Worm (Caenorhabditis elegans) whole organism, L1 larva: ENCODE data around the gene ugtp-1.

Experiments used
- C04F5.9 ChIP-seq: sonication (generic microtip); optimal IDR thresholded peaks from 2 replicates; lab custom pipeline; 2016; ENCODE audit warnings: missing genetic modification characterization, missing compliant biosample characterization
- C16A3.4 ChIP-seq: fragments of 150-350 bp; optimal IDR thresholded peaks from 2 replicates; lab custom pipeline; 2014; ENCODE audit warnings: missing biosample characterization, missing genetic modification characterization
- aly-2 ChIP-seq: fragments of 150-350 bp; optimal IDR thresholded peaks from 2 replicates; lab custom pipeline; 2014; ENCODE audit warnings: missing biosample characterization, missing genetic modification characterization
- ama-1 ChIP-seq: fragments of 150-350 bp; optimal IDR thresholded peaks from 2 replicates; lab custom pipeline; 2014
- blmp-1 ChIP-seq: fragments of 150-350 bp; optimal IDR thresholded peaks from 2 replicates; lab custom pipeline; 2014; ENCODE audit warnings: missing biosample characterization, missing genetic modification characterization
- ceh-63 ChIP-seq: fragments of 200-800 bp; sonication (Bioruptor generic); optimal IDR thresholded peaks from 2 replicates; lab custom pipeline; 2018; ENCODE audit warnings: mild to moderate bottlenecking, missing genetic modification characterization, missing compliant biosample characterization
- ceh-82 ChIP-seq, 3 experiments: fragments of 150-350 bp in 1 of 3; sonication (generic microtip) in 2 of 3; optimal IDR thresholded peaks; 2 replicates each; lab custom pipeline; 2014 to 2017; ENCODE audit warnings: missing biosample characterization in 3 of 3, missing genetic modification characterization in 3 of 3
- ceh-90 ChIP-seq: sonication (generic microtip); optimal IDR thresholded peaks from 2 replicates; lab custom pipeline; 2016; ENCODE audit warnings: missing genetic modification characterization, missing compliant biosample characterization
- ces-1 ChIP-seq: fragments of 150-350 bp; optimal IDR thresholded peaks from 2 replicates; lab custom pipeline; 2014; ENCODE audit warnings: missing biosample characterization, missing genetic modification reagents, missing genetic modification characterization
- dpl-1 ChIP-seq, 3 experiments: fragments of 150-350 bp in 2 of 3; sonication (generic microtip) in 1 of 3; optimal IDR thresholded peaks; 2 replicates each; lab custom pipeline; 2014 to 2017; ENCODE audit warnings: missing biosample characterization in 3 of 3, missing genetic modification characterization in 3 of 3, missing genetic modification reagents in 3 of 3
- efl-1 ChIP-seq, 4 experiments: fragments of 150-350 bp; optimal IDR thresholded peaks in 3 of 4; peaks in 1 of 4; 1 replicate in 1 of 4; 2 replicates in 3 of 4; lab custom pipeline; 2014; ENCODE audit warnings: missing biosample characterization in 2 of 4, missing genetic modification characterization in 2 of 4, missing genetic modification reagents in 2 of 4
- fkh-10 ChIP-seq: sonication (generic microtip); optimal IDR thresholded peaks from 2 replicates; lab custom pipeline; 2017; ENCODE audit warnings: missing biosample characterization, missing genetic modification reagents, missing genetic modification characterization
- fkh-4 ChIP-seq: sonication (generic microtip); optimal IDR thresholded peaks from 2 replicates; lab custom pipeline; 2016; ENCODE audit warnings: missing compliant biosample characterization, missing genetic modification characterization, borderline replicate concordance
- fkh-8 ChIP-seq: sonication (generic microtip); optimal IDR thresholded peaks from 2 replicates; lab custom pipeline; 2016; ENCODE audit warnings: mild to moderate bottlenecking, missing genetic modification characterization, missing compliant biosample characterization
- fos-1 ChIP-seq: fragments of 150-350 bp; optimal IDR thresholded peaks from 2 replicates; lab custom pipeline; 2014; ENCODE audit warnings: missing biosample characterization, missing genetic modification characterization
- grh-1 ChIP-seq: fragments of 200-800 bp; sonication (Bioruptor generic); IDR thresholded peaks from 2 replicates; pipeline ENCODE4 v1.3.6; 2022; ENCODE audit warnings: missing genetic modification reagents, missing genetic modification characterization, missing compliant biosample characterization
- hlh-17 ChIP-seq: fragments of 200-800 bp; sonication (Bioruptor generic); optimal IDR thresholded peaks from 2 replicates; lab custom pipeline; 2018; ENCODE audit warnings: missing genetic modification characterization, mild to moderate bottlenecking, missing compliant biosample characterization, moderate library complexity, borderline replicate concordance
- hpl-2 ChIP-seq: fragments of 150-350 bp; optimal IDR thresholded peaks from 2 replicates; lab custom pipeline; 2014; ENCODE audit warnings: missing biosample characterization, missing genetic modification reagents, missing genetic modification characterization
- irx-1 ChIP-seq: sonication (generic microtip); optimal IDR thresholded peaks from 2 replicates; lab custom pipeline; 2016; ENCODE audit warnings: missing genetic modification characterization, missing compliant biosample characterization
- jun-1 ChIP-seq: fragments of 150-350 bp; optimal IDR thresholded peaks from 2 replicates; lab custom pipeline; 2014; ENCODE audit warnings: missing biosample characterization, missing genetic modification reagents, missing genetic modification characterization
- lin-14 ChIP-seq: fragments of 200-800 bp; sonication (Bioruptor generic); optimal IDR thresholded peaks from 2 replicates; lab custom pipeline; 2018; ENCODE audit warnings: mild to moderate bottlenecking, missing genetic modification characterization, moderate library complexity, missing compliant biosample characterization
- lin-35 ChIP-seq, 2 experiments: fragments of 150-350 bp; optimal IDR thresholded peaks; 2 replicates each; lab custom pipeline; 2014; ENCODE audit warnings: missing biosample characterization in 2 of 2, missing genetic modification characterization in 2 of 2, missing genetic modification reagents in 2 of 2
- lir-3 ChIP-seq: sonication (generic microtip); optimal IDR thresholded peaks from 2 replicates; lab custom pipeline; 2016; ENCODE audit warnings: mild to moderate bottlenecking, missing genetic modification characterization, moderate library complexity, missing compliant biosample characterization; ENCODE audit not compliant: poor library complexity
- lsy-2 ChIP-seq, 2 experiments: fragments of 150-350 bp; optimal IDR thresholded peaks; 2 replicates each; lab custom pipeline; 2014; ENCODE audit warnings: missing biosample characterization in 2 of 2, missing genetic modification characterization in 2 of 2
- mdl-1 ChIP-seq, 2 experiments: fragments of 150-350 bp; optimal IDR thresholded peaks; 2 replicates each; lab custom pipeline; 2014 to 2017; ENCODE audit warnings: missing biosample characterization in 2 of 2, missing genetic modification characterization in 2 of 2, inconsistent platforms in 1 of 2
- mep-1 ChIP-seq: fragments of 150-350 bp; optimal IDR thresholded peaks from 2 replicates; lab custom pipeline; 2014; ENCODE audit warnings: missing biosample characterization, missing genetic modification characterization
- nhr-11 ChIP-seq: fragments of 150-350 bp; optimal IDR thresholded peaks from 2 replicates; lab custom pipeline; 2014; ENCODE audit warnings: missing biosample characterization, missing genetic modification characterization
- nhr-19 ChIP-seq: fragments of 200-800 bp; sonication (Bioruptor generic); conservative IDR thresholded peaks from 2 replicates; pipeline ENCODE4 v1.3.6; 2022; ENCODE audit warnings: missing genetic modification characterization, missing compliant biosample characterization
- nhr-28 ChIP-seq: fragments of 150-350 bp; optimal IDR thresholded peaks from 2 replicates; lab custom pipeline; 2014; ENCODE audit warnings: missing biosample characterization, missing genetic modification characterization
- nhr-47 ChIP-seq: sonication (generic microtip); optimal IDR thresholded peaks from 2 replicates; lab custom pipeline; 2016; ENCODE audit warnings: mild to moderate bottlenecking, missing genetic modification characterization, moderate library complexity, missing compliant biosample characterization
- nhr-71 ChIP-seq: sonication (generic microtip); optimal IDR thresholded peaks from 2 replicates; lab custom pipeline; 2016; ENCODE audit warnings: mild to moderate bottlenecking, missing genetic modification characterization, moderate library complexity, missing compliant biosample characterization
- nhr-76 ChIP-seq: sonication (generic microtip); optimal IDR thresholded peaks from 2 replicates; lab custom pipeline; 2017; ENCODE audit warnings: missing biosample characterization, missing genetic modification characterization
- nhr-77 ChIP-seq: fragments of 150-350 bp; optimal IDR thresholded peaks from 2 replicates; lab custom pipeline; 2014; ENCODE audit warnings: missing biosample characterization, missing genetic modification characterization
- nhr-84 ChIP-seq: sonication (generic microtip); optimal IDR thresholded peaks from 2 replicates; lab custom pipeline; 2017; ENCODE audit warnings: missing biosample characterization, missing genetic modification characterization
- nhr-85 ChIP-seq: sonication (generic microtip); peaks from one replicate; lab custom pipeline; 2016; ENCODE audit warnings: missing genetic modification characterization, inconsistent platforms, missing compliant biosample characterization
- nhr-90 ChIP-seq: sonication (generic microtip); optimal IDR thresholded peaks from 2 replicates; lab custom pipeline; 2016; ENCODE audit warnings: mild to moderate bottlenecking, missing genetic modification characterization, missing compliant biosample characterization; ENCODE audit not compliant: poor library complexity
- pax-3 ChIP-seq: fragments of 200-800 bp; sonication (Bioruptor generic); optimal IDR thresholded peaks from 2 replicates; lab custom pipeline; 2018; ENCODE audit warnings: mild to moderate bottlenecking, missing genetic modification characterization, moderate library complexity, missing compliant biosample characterization
- pqm-1 ChIP-seq: sonication (generic microtip); optimal IDR thresholded peaks from 3 replicates; lab custom pipeline; 2017; ENCODE audit warnings: missing biosample characterization, missing genetic modification characterization
- rnt-1 ChIP-seq: sonication (generic microtip); optimal IDR thresholded peaks from 2 replicates; lab custom pipeline; 2016; ENCODE audit warnings: mild to moderate bottlenecking, missing genetic modification characterization, moderate library complexity, missing compliant biosample characterization
- snu-23 ChIP-seq: sonication (generic microtip); optimal IDR thresholded peaks from 2 replicates; lab custom pipeline; 2016; ENCODE audit warnings: missing genetic modification characterization, missing compliant biosample characterization
- sox-4 ChIP-seq: sonication (generic microtip); optimal IDR thresholded peaks from 2 replicates; lab custom pipeline; 2016; ENCODE audit warnings: missing genetic modification characterization, missing compliant biosample characterization
- sptf-1 ChIP-seq: fragments of 150-350 bp; optimal IDR thresholded peaks from 2 replicates; lab custom pipeline; 2014; ENCODE audit warnings: missing biosample characterization, missing genetic modification characterization
- swsn-7 ChIP-seq: sonication (generic microtip); optimal IDR thresholded peaks from 2 replicates; lab custom pipeline; 2016; ENCODE audit warnings: missing genetic modification characterization, missing compliant biosample characterization
- tlp-1 ChIP-seq: fragments of 150-350 bp; optimal IDR thresholded peaks from 2 replicates; lab custom pipeline; 2014; ENCODE audit warnings: missing biosample characterization, missing genetic modification characterization
- unc-130 ChIP-seq: fragments of 150-350 bp; optimal IDR thresholded peaks from 2 replicates; lab custom pipeline; 2017; ENCODE audit warnings: missing biosample characterization, missing genetic modification characterization, inconsistent platforms
- zip-4 ChIP-seq: fragments of 200-800 bp; sonication (Bioruptor generic); optimal IDR thresholded peaks from 2 replicates; lab custom pipeline; 2018; ENCODE audit warnings: mild to moderate bottlenecking, missing genetic modification characterization, moderate library complexity, missing compliant biosample characterization

The ugtp-1 gene

DNA sequence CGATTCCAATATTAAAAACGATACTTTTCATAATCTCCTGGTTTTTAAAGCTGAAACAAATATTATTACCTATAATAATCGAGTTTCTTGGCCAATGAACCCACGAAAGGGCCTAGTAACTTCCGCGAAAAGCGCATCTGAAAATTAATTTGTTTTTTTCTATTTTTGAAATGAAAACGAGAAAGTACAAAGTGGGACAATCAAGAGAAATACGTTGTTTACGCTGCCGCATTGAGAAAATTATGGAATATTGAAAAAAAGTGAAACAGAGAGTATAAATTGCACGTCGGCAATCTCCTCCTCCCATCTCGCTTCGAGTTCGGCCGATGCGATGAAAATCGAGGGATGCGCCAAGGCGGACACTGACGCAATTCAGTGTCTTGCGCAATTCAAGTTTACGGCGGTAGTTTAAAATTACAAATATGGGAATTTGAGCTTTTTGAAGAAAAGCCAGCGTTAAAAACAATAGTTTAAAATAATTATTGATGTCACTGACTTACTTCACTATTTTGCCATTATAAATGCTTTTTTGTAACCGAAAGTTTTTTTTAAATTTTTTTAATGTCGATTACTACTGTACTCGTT, 9.1 kb downstream of the ugtp-1 start, which contains the start of gene pdhk-2 (continued):
- peak; percentile 98 for TF ChIP-seq mep-1 (tag; lab: Kevin White, UChicago)
- TF ChIP-seq irx-1 (tag; lab: Kevin White, UChicago): peak; percentile 92
- peak; percentile 96 for TF ChIP-seq swsn-7
- peak; percentile 97 to 100 for TF ChIP-seq efl-1 (optimal IDR thresholded peaks at IDR 0.05; lab: Kevin White, UChicago)
- TF ChIP-seq efl-1 (GFP tag; optimal IDR thresholded peaks at IDR 0.05 in 1 of 2; lab: Kevin White, UChicago): peak; percentile 99 to 100
- TF ChIP-seq C16A3.4 (tag; lab: Kevin White, UChicago): peak; percentile 97
- TF ChIP-seq nhr-11 (tag; lab: Kevin White, UChicago): peak; percentile 89
- peak; percentile 82 for TF ChIP-seq lir-3
- TF ChIP-seq ceh-63: no peak
- TF ChIP-seq sox-4: peak; percentile 81
- peak; percentile 97 for TF ChIP-seq nhr-47 (tag; lab: Kevin White, UChicago)
- peak; percentile 52 for TF ChIP-seq ceh-90
- TF ChIP-seq, all 84 proteins: peak for 66

DNA sequence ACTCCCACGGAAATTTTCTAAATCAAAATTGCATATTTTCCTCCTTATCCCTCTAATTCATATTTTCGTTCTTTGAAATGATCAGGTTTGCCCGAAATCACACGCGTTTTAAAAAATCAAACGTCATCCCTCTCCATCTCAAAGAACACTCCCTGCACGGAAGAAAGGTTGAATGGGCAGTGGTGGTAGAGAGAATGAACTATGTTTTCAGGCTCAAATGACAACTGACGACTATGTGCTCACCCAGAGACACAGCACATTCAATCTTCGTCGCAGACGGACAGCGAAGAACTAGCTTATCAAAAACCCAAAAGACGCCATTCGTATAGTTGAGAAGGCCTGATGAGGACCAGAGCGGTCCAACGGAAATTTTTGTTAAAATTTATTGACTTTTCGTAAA, 10.7 kb downstream of the ugtp-1 start:
- TF ChIP-seq rnt-1 (tag; lab: Kevin White, UChicago): peak; percentile 63
- peak; percentile 42 for TF ChIP-seq lin-14
- peak in 1 of 2 experiments; percentile 23 for TF ChIP-seq lsy-2 (tag; optimal IDR thresholded peaks at IDR 0.05; lab: Kevin White, UChicago)
- peak in 1 of 2 experiments; percentile 10 for TF ChIP-seq efl-1 (optimal IDR thresholded peaks at IDR 0.05; lab: Kevin White, UChicago)
- TF ChIP-seq efl-1 (GFP tag; optimal IDR thresholded peaks at IDR 0.05 in 1 of 2; lab: Kevin White, UChicago): peak; percentile 3 to 84
- peak in 1 of 2 experiments; percentile 27 for TF ChIP-seq mdl-1 (tag; optimal IDR thresholded peaks at IDR 0.05; lab: Kevin White, UChicago)
- peak; percentile 18 to 45 for TF ChIP-seq lin-35 (GFP tag; optimal IDR thresholded peaks at IDR 0.05; lab: Kevin White, UChicago)
- no peak for TF ChIP-seq aly-2 (tag; lab: Kevin White, UChicago)
- peak in 1 of 3 experiments; percentile 3 for TF ChIP-seq dpl-1 (GFP tag; optimal IDR thresholded peaks at IDR 0.05; lab: Kevin White, UChicago)
- no peak for TF ChIP-seq zip-4
- TF ChIP-seq pax-3 (tag; lab: Kevin White, UChicago): no peak
- no peak for TF ChIP-seq ceh-82 (tag; optimal IDR thresholded peaks at IDR 0.05; lab: Kevin White, UChicago)
- TF ChIP-seq nhr-71 (tag; lab: Kevin White, UChicago): peak; percentile 38
- TF ChIP-seq nhr-19 (GFP tag; lab: Robert Waterston, UW): peak; percentile 54
- TF ChIP-seq fkh-8 (tag; lab: Kevin White, UChicago): no peak
- TF ChIP-seq snu-23: peak; percentile 25

DNA sequence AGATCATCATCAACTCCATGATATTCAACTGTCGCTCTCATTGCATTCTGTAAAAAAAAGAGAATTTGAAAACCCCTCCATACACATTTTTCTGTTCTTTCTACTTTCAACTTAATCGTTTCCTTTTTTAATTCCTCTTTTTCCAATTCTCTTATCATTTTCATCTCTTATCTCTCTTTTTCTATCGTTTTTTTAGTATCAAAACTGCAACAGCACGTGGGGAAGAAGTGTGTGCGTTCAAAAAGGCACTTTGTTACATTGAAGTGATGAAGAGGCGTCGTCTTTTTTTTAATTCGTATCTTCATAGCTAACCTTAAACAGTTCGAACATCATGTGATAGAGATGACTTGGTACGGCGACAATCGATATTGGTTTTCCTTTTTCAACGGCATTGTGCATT, 11.4 kb downstream of the ugtp-1 start:
- TF ChIP-seq ceh-63: no peak
- TF ChIP-seq fos-1 (tag; lab: Kevin White, UChicago): no peak
- no peak for TF ChIP-seq nhr-84 (tag; lab: Kevin White, UChicago)
- peak in 1 of 2 experiments; percentile 39 for TF ChIP-seq efl-1 (optimal IDR thresholded peaks at IDR 0.05; lab: Kevin White, UChicago)
- peak; percentile 23 to 93 for TF ChIP-seq efl-1 (GFP tag; optimal IDR thresholded peaks at IDR 0.05 in 1 of 2; lab: Kevin White, UChicago)
- TF ChIP-seq blmp-1 (tag; lab: Kevin White, UChicago): peak; percentile 74
- TF ChIP-seq ama-1: no peak
- TF ChIP-seq nhr-90: peak; percentile 54
- no peak for TF ChIP-seq ces-1 (GFP tag; lab: Kevin White, UChicago)
- peak in 2 of 3 experiments; percentile 24 to 50 for TF ChIP-seq dpl-1 (GFP tag; optimal IDR thresholded peaks at IDR 0.05; lab: Kevin White, UChicago)
- no peak for TF ChIP-seq hpl-2 (GFP tag; lab: Kevin White, UChicago)
- TF ChIP-seq hlh-17: no peak
- no peak for TF ChIP-seq nhr-11 (tag; lab: Kevin White, UChicago)
- TF ChIP-seq pqm-1 (tag; lab: Kevin White, UChicago): peak; percentile 10
- TF ChIP-seq irx-1 (tag; lab: Kevin White, UChicago): no peak
- no peak for TF ChIP-seq nhr-76 (tag; lab: Kevin White, UChicago)
- TF ChIP-seq sptf-1: no peak
- TF ChIP-seq nhr-85 (tag; lab: Kevin White, UChicago): peak; percentile 90
- TF ChIP-seq ceh-82 (tag; optimal IDR thresholded peaks at IDR 0.05; lab: Kevin White, UChicago): no peak
- TF ChIP-seq unc-130 (tag; lab: Kevin White, UChicago): peak; percentile 11
- TF ChIP-seq fkh-10 (GFP tag; lab: Kevin White, UChicago): no peak
- TF ChIP-seq fkh-8 (tag; lab: Kevin White, UChicago): no peak
- TF ChIP-seq nhr-77: no peak
- TF ChIP-seq fkh-4 (tag; lab: Kevin White, UChicago): no peak
- TF ChIP-seq tlp-1 (tag; lab: Kevin White, UChicago): no peak
- TF ChIP-seq snu-23: peak; percentile 70
- TF ChIP-seq lir-3: no peak
- TF ChIP-seq grh-1 (GFP tag; lab: Robert Waterston, UW): no peak
- no peak for TF ChIP-seq zip-4
- no peak for TF ChIP-seq sox-4
- TF ChIP-seq C04F5.9 (tag; lab: Kevin White, UChicago): no peak
- TF ChIP-seq lsy-2 (tag; optimal IDR thresholded peaks at IDR 0.05; lab: Kevin White, UChicago): peak in 1 of 2 experiments; percentile 43
- TF ChIP-seq ceh-90: no peak
- TF ChIP-seq nhr-28 (tag; lab: Kevin White, UChicago): no peak
- peak; percentile 28 for TF ChIP-seq jun-1 (tag; lab: Kevin White, UChicago)
